Fruit fly (Drosophila melanogaster): Measurements from ENCODE around the gene CG45413.

The CG45413 gene

dm6 chr3L:6963792-6964487 lies 32.2 kb upstream of the CG45413 start (continued):
- peak; percentile 62 for TF ChIP-seq CG6254 (GFP tag; optimal IDR thresholded peaks at IDR 0.05)
- TF ChIP-seq CG6813 (GFP tag; optimal IDR thresholded peaks at IDR 0.05), result peak; percentile 73
- peak; percentile 83 for TF ChIP-seq CG13424 (tag; optimal IDR thresholded peaks at IDR 0.05)
- no peak for TF ChIP-seq CG17912 (GFP tag; optimal IDR thresholded peaks at IDR 0.05)
- peak; percentile 60 for TF ChIP-seq CG18011 (GFP tag; optimal IDR thresholded peaks at IDR 0.05)
- 0 out of 3 replicates have a peak, but pooled peaks have one; percentile 53 for TF ChIP-seq CG11093 (GFP tag; IDR thresholded peaks at IDR 0.05)
- no peak for TF ChIP-seq eyg (GFP tag; optimal IDR thresholded peaks at IDR 0.05)
- peak; percentile 78 for TF ChIP-seq Fer1 (GFP tag; optimal IDR thresholded peaks at IDR 0.05)
- peak; percentile 78 for TF ChIP-seq zfh1 (GFP tag; IDR thresholded peaks at IDR 0.05)
- TF ChIP-seq Rfx (GFP tag; IDR thresholded peaks at IDR 0.05), result peak; percentile 78
- TF ChIP-seq dmrt99B (tag; optimal IDR thresholded peaks at IDR 0.05), result peak; percentile 91
- TF ChIP-seq MTF-1 (GFP tag; optimal IDR thresholded peaks at IDR 0.05; ENCODE audit: borderline replicate concordance), result peak; percentile 61
- TF ChIP-seq CG9609 (GFP tag; optimal IDR thresholded peaks at IDR 0.05), result peak; percentile 63
- peak; percentile 64; the same call in 1 of the 2 replicates for TF ChIP-seq stc (GFP tag; IDR thresholded peaks at IDR 0.05)
- peak in 1 of 2 experiments; percentile 60 for TF ChIP-seq Hr78 (GFP tag; optimal IDR thresholded peaks at IDR 0.05)
- no peak for TF ChIP-seq unc-4 (GFP tag; IDR thresholded peaks at IDR 0.05; ENCODE audit: partially characterized antibody)
- no peak for TF ChIP-seq GATAe (GFP tag; conservative IDR thresholded peaks at IDR 0.05)
- TF ChIP-seq Hr51 (GFP tag; optimal IDR thresholded peaks at IDR 0.05), result peak; percentile 52 to 87
- TF ChIP-seq maf-S (GFP tag; optimal IDR thresholded peaks at IDR 0.05), result peak; percentile 60
- peak; percentile 88 for TF ChIP-seq CG30403 (GFP tag; optimal IDR thresholded peaks at IDR 0.05)
- peak; percentile 81 for TF ChIP-seq CG31441 (GFP tag; IDR thresholded peaks at IDR 0.05)
- peak; percentile 54 for TF ChIP-seq CG10147 (GFP tag; optimal IDR thresholded peaks at IDR 0.05)
- TF ChIP-seq jigr1 (GFP tag; IDR thresholded peaks at IDR 0.05), result peak; percentile 10; the same call in 1 of the 3 replicates
- TF ChIP-seq CG17829 (tag; optimal IDR thresholded peaks at IDR 0.05), result peak; percentile 82
- TF ChIP-seq CG11247 (GFP tag; IDR thresholded peaks at IDR 0.05), result 0 out of 2 replicates have a peak, but pooled peaks have one; percentile 24
- TF ChIP-seq caup (GFP tag; optimal IDR thresholded peaks at IDR 0.05; ENCODE audit: severe bottlenecking), result peak; percentile 48
- peak; percentile 84 for TF ChIP-seq Oli (tag; optimal IDR thresholded peaks at IDR 0.05)
- TF ChIP-seq NFAT (GFP tag; IDR thresholded peaks at IDR 0.05), result 0 out of 2 replicates have a peak, but pooled peaks have one; percentile 37
- TF ChIP-seq vnd (GFP tag; IDR thresholded peaks at IDR 0.05; ENCODE audit: partially characterized antibody), result no peak
- peak; percentile 64; the same call in 2 of the 3 replicates for TF ChIP-seq croc (GFP tag; conservative IDR thresholded peaks at IDR 0.05)
- peak; percentile 68 for TF ChIP-seq CG12299 (tag; optimal IDR thresholded peaks at IDR 0.05)
- peak; percentile 77 for TF ChIP-seq CG3847 (GFP tag; IDR thresholded peaks at IDR 0.05)
- no peak for TF ChIP-seq Kr (GFP tag; optimal IDR thresholded peaks at IDR 0.05)
- peak; percentile 58; the same call in 2 of the 3 replicates for TF ChIP-seq ase (GFP tag; IDR thresholded peaks at IDR 0.05)
- TF ChIP-seq CG4730 (GFP tag; IDR thresholded peaks at IDR 0.05), result peak; percentile 51; the same call in 1 of the 2 replicates
- no peak for TF ChIP-seq da (GFP tag; optimal IDR thresholded peaks at IDR 0.05)
- TF ChIP-seq CG3065 (GFP tag; optimal IDR thresholded peaks at IDR 0.05), result peak; percentile 69
- peak; percentile 81 for TF ChIP-seq Hr3 (GFP tag; optimal IDR thresholded peaks at IDR 0.05)
- peak; percentile 36; the same call in 1 of the 3 replicates for TF ChIP-seq Dbx (GFP tag; IDR thresholded peaks at IDR 0.05)
- peak; percentile 83 for TF ChIP-seq Ssrp (tag; optimal IDR thresholded peaks at IDR 0.05)
- no peak for TF ChIP-seq sna (GFP tag; IDR thresholded peaks at IDR 0.05; ENCODE audit: partially characterized antibody)
- TF ChIP-seq CG1024 (GFP tag; IDR thresholded peaks at IDR 0.05), result 0 out of 2 replicates have a peak, but pooled peaks have one; percentile 48
- no peak for TF ChIP-seq cas (GFP tag; IDR thresholded peaks at IDR 0.05)
- no peak for TF ChIP-seq C15 (GFP tag; IDR thresholded peaks at IDR 0.05)
- TF ChIP-seq nau (GFP tag; optimal IDR thresholded peaks at IDR 0.05), result peak; percentile 44
- TF ChIP-seq Tbp (GFP tag; optimal IDR thresholded peaks at IDR 0.05), result no peak
- TF ChIP-seq Optix (GFP tag; IDR thresholded peaks at IDR 0.05), result 0 out of 3 replicates have a peak, but pooled peaks have one; percentile 46
- no peak for TF ChIP-seq CG7271 (tag; optimal IDR thresholded peaks at IDR 0.05)

All from whole organism, embryonic.